Fruit fly (Drosophila melanogaster): ENCODE results near the gene AstA-R1.

- TF ChIP-seq cnc (optimal IDR thresholded peaks at IDR 0.05) (no peak), CG11617 (GFP tag; optimal IDR thresholded peaks at IDR 0.05) (no peak), Mnt (GFP tag; optimal IDR thresholded peaks at IDR 0.05) (no peak)
Measured at dm6 chrX:3557512-3557911, 16.8 kb upstream of the AstA-R1 start, which contains the start of gene ppk8.
